Worm (Caenorhabditis elegans): ENCODE measurements around the gene F49F1.5.

DNA sequence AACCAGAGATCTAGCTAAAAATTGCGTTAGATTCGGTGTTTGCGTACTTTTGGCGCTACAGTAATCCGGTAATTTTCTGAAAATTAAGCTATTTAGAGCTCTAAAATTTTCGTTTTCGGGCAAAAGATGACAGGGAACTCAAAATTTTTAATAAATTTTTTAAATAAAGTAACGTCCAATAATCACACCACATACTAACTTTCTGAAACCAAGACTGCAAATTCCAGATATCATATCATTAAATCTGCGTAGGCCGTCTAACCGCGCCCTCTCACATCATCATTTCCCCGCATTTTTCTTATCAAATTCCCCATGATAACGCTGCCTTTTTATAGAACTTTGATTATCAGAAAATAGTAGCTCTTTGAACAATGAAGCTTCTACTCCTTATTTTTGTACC is 2.8 kb downstream of the F49F1.5 start, which contains the start of gene drd-50:
- no peak for TF ChIP-seq ref-1 (GFP tag; conservative IDR thresholded peaks at IDR 0.05)
- no peak for TF ChIP-seq ztf-29 (GFP tag; IDR thresholded peaks at IDR 0.05)
- TF ChIP-seq cog-1 (tag; optimal IDR thresholded peaks at IDR 0.05), result no peak
